Worm (Caenorhabditis elegans): ENCODE data around the gene acdh-12.

DNA sequence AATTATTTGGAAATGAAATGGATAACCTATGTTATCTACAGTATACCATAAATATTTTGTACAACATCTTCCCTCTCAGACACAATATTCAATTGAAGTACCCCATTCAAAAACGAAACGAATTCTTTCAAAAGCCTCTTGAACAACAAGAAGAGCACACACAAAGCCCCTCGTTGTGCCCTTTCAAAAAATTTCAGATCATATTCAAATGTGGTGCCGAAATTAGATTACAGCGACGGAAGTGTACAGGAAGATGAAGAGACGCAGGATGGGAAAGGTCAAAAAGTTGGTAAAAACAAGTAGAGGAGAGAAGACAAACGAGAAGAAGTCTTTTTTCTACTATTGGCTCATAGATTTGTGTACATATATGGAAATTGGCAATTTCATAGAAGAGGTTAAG is 19.3 kb downstream of the acdh-12 start:
- TF ChIP-seq dao-5 (tag; optimal IDR thresholded peaks at IDR 0.05) (no peak), him-1 (tag; optimal IDR thresholded peaks at IDR 0.05) (no peak)
